Fruit fly (Drosophila melanogaster) whole organism, embryonic: ENCODE results near the gene RpL7A.

Experiments
- ATbp ChIP-seq: fragments of 200-800 bp; sonication (Bioruptor generic); optimal IDR thresholded peaks from 2 replicates; lab custom pipeline; 2017; ENCODE audit warnings: missing biosample characterization, mild to moderate bottlenecking, missing genetic modification characterization, missing genetic modification reagents
- CG10267 ChIP-seq: fragments of 200-800 bp; sonication (Bioruptor generic); optimal IDR thresholded peaks from 2 replicates; lab custom pipeline; 2018; ENCODE audit warnings: missing biosample characterization, mild to moderate bottlenecking, missing genetic modification characterization, moderate library complexity
- CG10462 ChIP-seq: fragments of 200-800 bp; sonication (Bioruptor generic); optimal IDR thresholded peaks from 2 replicates; lab custom pipeline; 2016; ENCODE audit warnings: missing biosample characterization, missing genetic modification characterization
- CG11504 ChIP-seq: fragments of 200-800 bp; sonication (Bioruptor generic); optimal IDR thresholded peaks from 3 replicates; lab custom pipeline; 2019; ENCODE audit warnings: missing biosample characterization, mild to moderate bottlenecking, missing genetic modification characterization, moderate library complexity
- CG11560 ChIP-seq: fragments of 200-800 bp; sonication (Bioruptor generic); IDR thresholded peaks from 3 replicates; pipeline ENCODE4 v1.3.6; 2022; ENCODE audit warnings: missing biosample characterization, missing genetic modification characterization
- CG11695 ChIP-seq: fragments of 200-800 bp; sonication (Bioruptor generic); IDR thresholded peaks from 3 replicates; pipeline ENCODE4 v1.3.6; 2022; ENCODE audit warnings: missing biosample characterization, missing genetic modification characterization
- CG12299 ChIP-seq: fragments of 200-800 bp; sonication (Bioruptor generic); optimal IDR thresholded peaks from 2 replicates; lab custom pipeline; 2018; ENCODE audit warnings: missing biosample characterization, mild to moderate bottlenecking, missing genetic modification characterization
- CG13624 ChIP-seq: fragments of 200-800 bp; sonication (Bioruptor generic); optimal IDR thresholded peaks from 2 replicates; lab custom pipeline; 2016; ENCODE audit warnings: missing biosample characterization, missing genetic modification characterization
- CG14965 ChIP-seq: fragments of 200-800 bp; sonication (Bioruptor generic); optimal IDR thresholded peaks from 2 replicates; lab custom pipeline; 2016; ENCODE audit warnings: missing biosample characterization, missing genetic modification characterization, borderline replicate concordance
- CG15073 ChIP-seq: fragments of 200-800 bp; sonication (Bioruptor generic); optimal IDR thresholded peaks from 2 replicates; lab custom pipeline; 2016; ENCODE audit warnings: missing biosample characterization, missing genetic modification characterization
- CG1602 ChIP-seq: fragments of 200-800 bp; sonication (Bioruptor generic); optimal IDR thresholded peaks from 3 replicates; lab custom pipeline; 2016; ENCODE audit warnings: missing biosample characterization, missing genetic modification characterization
- CG17568 ChIP-seq: fragments of 200-800 bp; sonication (Bioruptor generic); optimal IDR thresholded peaks from 2 replicates; lab custom pipeline; 2018; ENCODE audit warnings: missing biosample characterization, mild to moderate bottlenecking, missing genetic modification characterization, moderate library complexity
- CG17612 ChIP-seq: fragments of 200-800 bp; sonication (Bioruptor generic); IDR thresholded peaks from 2 replicates; pipeline ENCODE4 v1.3.6; 2022; ENCODE audit warnings: missing biosample characterization, missing genetic modification characterization
- CG1792 ChIP-seq: fragments of 200-800 bp; sonication (Bioruptor generic); optimal IDR thresholded peaks from 2 replicates; lab custom pipeline; 2016; ENCODE audit warnings: missing biosample characterization, missing genetic modification characterization
- CG18262 ChIP-seq: fragments of 200-800 bp; optimal IDR thresholded peaks from 3 replicates; lab custom pipeline; 2019; ENCODE audit warnings: missing biosample characterization, mild to moderate bottlenecking, missing genetic modification characterization, moderate library complexity
- CG2202 ChIP-seq: fragments of 200-800 bp; sonication (Bioruptor generic); optimal IDR thresholded peaks from 2 replicates; lab custom pipeline; 2018; ENCODE audit warnings: missing biosample characterization, mild to moderate bottlenecking, missing genetic modification characterization
- CG4820 ChIP-seq: fragments of 200-800 bp; sonication (Bioruptor generic); optimal IDR thresholded peaks from 3 replicates; lab custom pipeline; 2016; ENCODE audit warnings: missing biosample characterization, missing genetic modification characterization
- CG5180 ChIP-seq: fragments of 200-800 bp; sonication (Bioruptor generic); optimal IDR thresholded peaks from 3 replicates; lab custom pipeline; 2017; ENCODE audit warnings: missing biosample characterization, missing genetic modification characterization, mild to moderate bottlenecking, moderate library complexity, missing genetic modification reagents
- CG6813 ChIP-seq: fragments of 200-800 bp; sonication (Bioruptor generic); optimal IDR thresholded peaks from 2 replicates; lab custom pipeline; 2017; ENCODE audit warnings: missing biosample characterization, missing genetic modification characterization, mild to moderate bottlenecking, moderate library complexity, missing genetic modification reagents
- CG7372 ChIP-seq: fragments of 200-800 bp; sonication (Bioruptor generic); IDR thresholded peaks from 2 replicates; pipeline ENCODE4 v1.3.6; 2022; ENCODE audit warnings: missing biosample characterization, missing genetic modification characterization
- CHES-1-like ChIP-seq: fragments of 200-800 bp; sonication (Bioruptor generic); optimal IDR thresholded peaks from 2 replicates; lab custom pipeline; 2016; ENCODE audit warnings: missing biosample characterization, missing genetic modification characterization
- Drgx ChIP-seq: fragments of 200-800 bp; sonication (Bioruptor generic); IDR thresholded peaks from 2 replicates; pipeline ENCODE4 v1.3.6; 2022; ENCODE audit warnings: missing biosample characterization, missing genetic modification characterization
- HLHmδ ChIP-seq: fragments of 200-800 bp; sonication (Bioruptor generic); optimal IDR thresholded peaks from 2 replicates; lab custom pipeline; 2018; ENCODE audit warnings: missing biosample characterization, mild to moderate bottlenecking, missing genetic modification characterization, moderate library complexity
- Hr3 ChIP-seq: fragments of 200-800 bp; sonication (Bioruptor generic); optimal IDR thresholded peaks from 3 replicates; lab custom pipeline; 2016; ENCODE audit warnings: missing biosample characterization, missing genetic modification characterization
- Hsf ChIP-seq: fragments of 200-800 bp; sonication (Bioruptor generic); optimal IDR thresholded peaks from 3 replicates; lab custom pipeline; 2016; ENCODE audit warnings: missing biosample characterization, missing genetic modification characterization
- Nf-YB ChIP-seq: fragments of 200-800 bp; sonication (Bioruptor generic); optimal IDR thresholded peaks from 3 replicates; lab custom pipeline; 2019; ENCODE audit warnings: missing biosample characterization, mild to moderate bottlenecking, missing genetic modification characterization, moderate library complexity
- Six4 ChIP-seq: fragments of 200-800 bp; sonication (Bioruptor generic); optimal IDR thresholded peaks from 2 replicates; lab custom pipeline; 2016; ENCODE audit warnings: missing biosample characterization, missing genetic modification characterization
- Sox102F ChIP-seq: fragments of 200-800 bp; sonication (Bioruptor generic); optimal IDR thresholded peaks from 2 replicates; lab custom pipeline; 2018; ENCODE audit warnings: missing biosample characterization, mild to moderate bottlenecking, missing genetic modification characterization, moderate library complexity
- Tbp ChIP-seq: fragments of >200 bp; optimal IDR thresholded peaks from 2 replicates; lab custom pipeline; 2018; ENCODE audit warnings: missing biosample characterization, missing genetic modification characterization
- aop ChIP-seq: fragments of 200-800 bp; sonication (Bioruptor generic); IDR thresholded peaks from 2 replicates; pipeline ENCODE4 v1.3.6; 2022; ENCODE audit warnings: missing biosample characterization, missing genetic modification characterization
- ara ChIP-seq: fragments of 200-800 bp; sonication (Bioruptor generic); IDR thresholded peaks from 2 replicates; pipeline ENCODE4 v1.3.6; 2022; ENCODE audit warnings: missing biosample characterization, missing genetic modification characterization
- az2 ChIP-seq: fragments of 200-800 bp; sonication (Bioruptor generic); optimal IDR thresholded peaks from 3 replicates; lab custom pipeline; 2016; ENCODE audit warnings: missing biosample characterization, missing genetic modification characterization
- caup ChIP-seq: fragments of 200-800 bp; sonication (Bioruptor generic); optimal IDR thresholded peaks from 3 replicates; lab custom pipeline; 2017; ENCODE audit warnings: missing biosample characterization, mild to moderate bottlenecking, missing genetic modification characterization, moderate library complexity; ENCODE audit not compliant: severe bottlenecking
- chn ChIP-seq: fragments of 200-800 bp; sonication (Bioruptor generic); optimal IDR thresholded peaks from 2 replicates; lab custom pipeline; 2016; ENCODE audit warnings: missing biosample characterization, missing genetic modification characterization
- crol ChIP-seq: fragments of 200-800 bp; sonication (Bioruptor generic); IDR thresholded peaks from 2 replicates; pipeline ENCODE4 v1.3.6; 2022; ENCODE audit warnings: missing biosample characterization, missing genetic modification characterization
- da ChIP-seq: fragments of 200-800 bp; sonication (Bioruptor generic); optimal IDR thresholded peaks from 2 replicates; lab custom pipeline; 2016; ENCODE audit warnings: missing biosample characterization, missing genetic modification characterization
- danr ChIP-seq: fragments of 200-800 bp; sonication (Bioruptor generic); IDR thresholded peaks from 2 replicates; pipeline ENCODE4 v1.3.6; 2022; ENCODE audit warnings: missing biosample characterization, missing genetic modification characterization
- dysf ChIP-seq: fragments of 200-800 bp; sonication (Bioruptor generic); IDR thresholded peaks from 3 replicates; pipeline ENCODE4 v1.3.6; 2022; ENCODE audit warnings: missing biosample characterization, missing genetic modification characterization
- fru ChIP-seq: fragments of >200 bp; optimal IDR thresholded peaks from 2 replicates; lab custom pipeline; 2017
- lilli ChIP-seq: fragments of 200-800 bp; sonication (Bioruptor generic); optimal IDR thresholded peaks from 3 replicates; lab custom pipeline; 2016; ENCODE audit warnings: missing biosample characterization, missing genetic modification characterization
- lmd ChIP-seq: fragments of 200-800 bp; sonication (Bioruptor generic); IDR thresholded peaks from 2 replicates; pipeline ENCODE4 v1.3.6; 2022; ENCODE audit warnings: missing biosample characterization, missing genetic modification characterization
- onecut ChIP-seq: fragments of 200-800 bp; sonication (Bioruptor generic); IDR thresholded peaks from 2 replicates; pipeline ENCODE4 v1.3.6; 2022; ENCODE audit warnings: missing biosample characterization, missing genetic modification characterization
- phol ChIP-seq: fragments of 200-800 bp; sonication (Bioruptor generic); optimal IDR thresholded peaks from 3 replicates; lab custom pipeline; 2018; ENCODE audit warnings: missing biosample characterization, mild to moderate bottlenecking, missing genetic modification characterization, moderate library complexity
- pnt ChIP-seq: fragments of 200-800 bp; sonication (Bioruptor generic); optimal IDR thresholded peaks from 3 replicates; lab custom pipeline; 2016; ENCODE audit warnings: missing biosample characterization, missing genetic modification characterization
- row ChIP-seq: fragments of 200-800 bp; sonication (Bioruptor generic); IDR thresholded peaks from 3 replicates; pipeline ENCODE4 v1.3.6; 2022; ENCODE audit warnings: missing biosample characterization, missing genetic modification characterization
- sens ChIP-seq: fragments of 200-800 bp; sonication (Bioruptor generic); peaks from one replicate; lab custom pipeline; 2016; ENCODE audit warnings: missing biosample characterization, missing genetic modification characterization
- sna ChIP-seq: fragments of 200-800 bp; sonication (Bioruptor generic); IDR thresholded peaks from 2 replicates; pipeline ENCODE4 v1.3.6; 2022; ENCODE audit warnings: missing biosample characterization, missing genetic modification characterization; ENCODE audit not compliant: partially characterized antibody
- sob ChIP-seq: fragments of 200-800 bp; sonication (Bioruptor generic); IDR thresholded peaks from 2 replicates; pipeline ENCODE4 v1.3.6; 2022; ENCODE audit warnings: missing biosample characterization, missing genetic modification characterization
- sqz ChIP-seq: fragments of 200-800 bp; sonication (Bioruptor generic); optimal IDR thresholded peaks from 3 replicates; lab custom pipeline; 2018; ENCODE audit warnings: missing biosample characterization, mild to moderate bottlenecking, missing genetic modification characterization
- twi ChIP-seq: fragments of 200-800 bp; optimal IDR thresholded peaks from 2 replicates; lab custom pipeline; 2019; ENCODE audit warnings: missing biosample characterization, mild to moderate bottlenecking, missing genetic modification characterization, moderate library complexity
- unc-4 ChIP-seq: fragments of 200-800 bp; sonication (Bioruptor generic); IDR thresholded peaks from 2 replicates; pipeline ENCODE4 v1.3.6; 2022; ENCODE audit warnings: missing biosample characterization, missing genetic modification characterization; ENCODE audit not compliant: partially characterized antibody
- wdn ChIP-seq: fragments of 200-800 bp; sonication (Bioruptor generic); IDR thresholded peaks from 2 replicates; pipeline ENCODE4 v1.3.6; 2022; ENCODE audit warnings: missing biosample characterization, missing genetic modification characterization

The RpL7A gene

DNA sequence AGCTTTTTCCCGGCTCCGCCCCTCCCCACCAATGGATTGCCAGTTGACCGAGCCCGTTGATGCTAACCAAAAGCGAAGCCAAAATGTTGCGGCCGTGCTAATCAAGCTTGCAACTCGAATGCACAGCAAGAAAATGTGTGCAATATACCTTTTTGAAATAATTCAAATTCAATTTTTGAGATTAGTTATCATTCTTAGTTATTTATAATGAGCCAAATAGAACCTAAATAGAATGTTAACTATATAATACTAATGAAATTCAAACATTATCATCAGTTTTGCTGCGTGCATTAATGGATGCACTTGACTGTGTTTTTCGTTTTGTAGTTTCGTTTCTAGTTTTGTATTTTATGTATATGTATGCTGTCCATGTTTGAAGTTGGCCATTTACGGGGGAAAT lies 9.2 kb upstream of the RpL7A start (continued):
- TF ChIP-seq ATbp (GFP tag; lab: Kevin White, UChicago) (peak; percentile 32), CG12299 (tag; lab: Kevin White, UChicago) (no peak), CG4820 (GFP tag; lab: Kevin White, UChicago) (no peak), CG14965 (GFP tag; lab: Kevin White, UChicago) (no peak), sob (GFP tag; lab: Robert Waterston, UW) (peak; percentile 63; the same call in 1 of the 2 replicates), CG10267 (tag; lab: Kevin White, UChicago) (peak; percentile 26), crol (peak; percentile 30; the same call in 1 of the 2 replicates), CHES-1-like (no peak), Six4 (no peak), CG1792 (GFP tag; lab: Kevin White, UChicago) (no peak), chn (GFP tag; lab: Kevin White, UChicago) (no peak), Hsf (peak; percentile 12), onecut (GFP tag; lab: Robert Waterston, UW) (0 out of 2 replicates have a peak, but pooled peaks have one; percentile 29), fru (lab: Kevin White, UChicago) (no peak), row (GFP tag; lab: Robert Waterston, UW) (peak; percentile 67), pnt (GFP tag; lab: Kevin White, UChicago) (no peak), HLHmδ (GFP tag; lab: Kevin White, UChicago) (no peak), CG11504 (peak; percentile 79), Sox102F (GFP tag; lab: Kevin White, UChicago) (peak; percentile 73), da (GFP tag; lab: Kevin White, UChicago) (no peak), lmd (GFP tag; lab: Robert Waterston, UW) (peak; percentile 42; the same call in 1 of the 2 replicates), CG17612 (no peak), twi (no peak), Tbp (no peak), CG13624 (GFP tag; lab: Kevin White, UChicago) (no peak), CG7372 (GFP tag; lab: Robert Waterston, UW) (no peak), Drgx (GFP tag; lab: Robert Waterston, UW) (peak; percentile 82), CG18262 (tag; lab: Kevin White, UChicago) (peak; percentile 35), CG6813 (GFP tag; lab: Kevin White, UChicago) (no peak), dysf (GFP tag; lab: Robert Waterston, UW) (peak; percentile 53; the same call in 1 of the 3 replicates), Hr3 (GFP tag; lab: Kevin White, UChicago) (no peak), ara (GFP tag; lab: Robert Waterston, UW) (peak; percentile 51; the same call in 1 of the 2 replicates), sqz (GFP tag; lab: Kevin White, UChicago) (no peak), CG15073 (GFP tag; lab: Kevin White, UChicago) (no peak), CG10462 (no peak), az2 (peak; percentile 14), sens (GFP tag; lab: Kevin White, UChicago) (peak; percentile 72), phol (peak; percentile 39), CG11695 (GFP tag; lab: Robert Waterston, UW) (0 out of 3 replicates have a peak, but pooled peaks have one; percentile 30), lilli (GFP tag; lab: Kevin White, UChicago) (no peak), wdn (GFP tag; lab: Robert Waterston, UW) (no peak), CG5180 (peak; percentile 21), danr (GFP tag; lab: Robert Waterston, UW) (no peak), CG1602 (no peak), caup (no peak), CG2202 (no peak), Nf-YB (GFP tag; lab: Kevin White, UChicago) (no peak), aop (GFP tag; lab: Robert Waterston, UW) (no peak), CG17568 (GFP tag; lab: Kevin White, UChicago) (peak; percentile 1), unc-4 (GFP tag; lab: Robert Waterston, UW) (no peak), CG11560 (tag; lab: Robert Waterston, UW) (no peak), sna (no peak)
